Fruit fly (Drosophila melanogaster) whole organism, embryonic: ENCODE data around the gene CG1774.
A peak's percentile ranks its signal among the peaks of the same experiment; 100 is the strongest.

Experiments used
- BtbVII ChIP-seq: fragments of 200-800 bp; sonication (Bioruptor generic); optimal IDR thresholded peaks from 3 replicates; lab custom pipeline; 2017; ENCODE audit warnings: missing biosample characterization, mild to moderate bottlenecking, missing genetic modification characterization
- CG10267 ChIP-seq: fragments of 200-800 bp; sonication (Bioruptor generic); optimal IDR thresholded peaks from 2 replicates; lab custom pipeline; 2018; ENCODE audit warnings: missing biosample characterization, mild to moderate bottlenecking, missing genetic modification characterization, moderate library complexity
- CG10462 ChIP-seq: fragments of 200-800 bp; sonication (Bioruptor generic); optimal IDR thresholded peaks from 2 replicates; lab custom pipeline; 2016; ENCODE audit warnings: missing biosample characterization, missing genetic modification characterization
- CG11085 ChIP-seq: fragments of 200-800 bp; sonication (Bioruptor generic); IDR thresholded peaks from 2 replicates; pipeline ENCODE4 v1.3.6; 2022; ENCODE audit warnings: missing biosample characterization, missing genetic modification characterization
- CG11504 ChIP-seq: fragments of 200-800 bp; sonication (Bioruptor generic); optimal IDR thresholded peaks from 3 replicates; lab custom pipeline; 2019; ENCODE audit warnings: missing biosample characterization, mild to moderate bottlenecking, missing genetic modification characterization, moderate library complexity
- CG12219 ChIP-seq: fragments of 200-800 bp; sonication (Bioruptor generic); optimal IDR thresholded peaks from 3 replicates; lab custom pipeline; 2018; ENCODE audit warnings: missing biosample characterization, mild to moderate bottlenecking, missing genetic modification characterization
- CG12391 ChIP-seq: fragments of 200-800 bp; sonication (Bioruptor generic); optimal IDR thresholded peaks from 3 replicates; lab custom pipeline; 2018; ENCODE audit warnings: missing biosample characterization, mild to moderate bottlenecking, missing genetic modification characterization, moderate library complexity
- CG12942 ChIP-seq: fragments of 200-800 bp; sonication (Bioruptor generic); optimal IDR thresholded peaks from 3 replicates; lab custom pipeline; 2016; ENCODE audit warnings: missing biosample characterization, missing genetic modification characterization
- CG13123 ChIP-seq: fragments of 200-800 bp; sonication (Bioruptor generic); optimal IDR thresholded peaks from 2 replicates; lab custom pipeline; 2016; ENCODE audit warnings: missing biosample characterization, missing genetic modification characterization
- CG13894 ChIP-seq: fragments of 200-800 bp; sonication (Bioruptor generic); optimal IDR thresholded peaks from 3 replicates; lab custom pipeline; 2018; ENCODE audit warnings: missing biosample characterization, mild to moderate bottlenecking, missing genetic modification characterization, moderate library complexity
- CG15514 ChIP-seq: fragments of 200-800 bp; sonication (Bioruptor generic); optimal IDR thresholded peaks from 3 replicates; lab custom pipeline; 2017; ENCODE audit warnings: missing biosample characterization, missing genetic modification characterization, mild to moderate bottlenecking, moderate library complexity, missing genetic modification reagents
- CG17328 ChIP-seq: fragments of 200-800 bp; sonication (Bioruptor generic); IDR thresholded peaks from 2 replicates; pipeline ENCODE4 v1.3.6; 2022; ENCODE audit warnings: missing biosample characterization, missing genetic modification characterization
- CG18599 ChIP-seq: fragments of 200-800 bp; sonication (Bioruptor generic); optimal IDR thresholded peaks from 3 replicates; lab custom pipeline; 2017; ENCODE audit warnings: missing biosample characterization, missing genetic modification characterization, mild to moderate bottlenecking, moderate library complexity, missing genetic modification reagents
- CG34422 ChIP-seq: fragments of 200-800 bp; sonication (Bioruptor generic); IDR thresholded peaks from 3 replicates; pipeline ENCODE4 v1.3.6; 2022; ENCODE audit warnings: missing biosample characterization, missing genetic modification characterization
- CG3726 ChIP-seq: fragments of 200-800 bp; sonication (Bioruptor generic); IDR thresholded peaks from 3 replicates; pipeline ENCODE4, ENCODE4 v1.3.6; 2022; ENCODE audit warnings: missing biosample characterization, missing genetic modification characterization
- CG43689 ChIP-seq: fragments of 200-800 bp; sonication (Bioruptor generic); IDR thresholded peaks from 2 replicates; pipeline ENCODE4 v1.3.6; 2022; ENCODE audit warnings: missing biosample characterization, missing genetic modification characterization
- CG6272 ChIP-seq: fragments of 200-800 bp; sonication (Bioruptor generic); IDR thresholded peaks from 2 replicates; pipeline ENCODE4 v1.3.6; 2022; ENCODE audit warnings: missing biosample characterization, missing genetic modification characterization
- CG6765 ChIP-seq: fragments of 200-800 bp; sonication (Bioruptor generic); optimal IDR thresholded peaks from 3 replicates; lab custom pipeline; 2017; ENCODE audit warnings: missing biosample characterization, mild to moderate bottlenecking, missing genetic modification characterization
- CG7357 ChIP-seq: fragments of 200-800 bp; sonication (Bioruptor generic); IDR thresholded peaks from 3 replicates; pipeline ENCODE4 v1.3.6; 2022; ENCODE audit warnings: missing biosample characterization, missing genetic modification characterization
- CG7556 ChIP-seq: fragments of 200-800 bp; sonication (Bioruptor generic); optimal IDR thresholded peaks from 2 replicates; lab custom pipeline; 2017; ENCODE audit warnings: missing biosample characterization, mild to moderate bottlenecking, missing genetic modification characterization
- CG7987 ChIP-seq: fragments of 200-800 bp; sonication (Bioruptor generic); optimal IDR thresholded peaks from 2 replicates; lab custom pipeline; 2018; ENCODE audit warnings: missing biosample characterization, mild to moderate bottlenecking, missing genetic modification characterization, moderate library complexity
- CG9609 ChIP-seq: fragments of 200-800 bp; sonication (Bioruptor generic); optimal IDR thresholded peaks from 3 replicates; lab custom pipeline; 2016; ENCODE audit warnings: missing biosample characterization, missing genetic modification characterization
- CG9797 ChIP-seq: fragments of 200-800 bp; sonication (Bioruptor generic); optimal IDR thresholded peaks from 3 replicates; lab custom pipeline; 2018; ENCODE audit warnings: missing biosample characterization, mild to moderate bottlenecking, missing genetic modification characterization
- Camta ChIP-seq: fragments of 200-800 bp; sonication (Bioruptor generic); optimal IDR thresholded peaks from 2 replicates; lab custom pipeline; 2016; ENCODE audit warnings: missing biosample characterization, missing genetic modification characterization
- Deaf1 ChIP-seq: fragments of 200-800 bp; optimal IDR thresholded peaks from 3 replicates; lab custom pipeline; 2019; ENCODE audit warnings: missing biosample characterization, mild to moderate bottlenecking, missing genetic modification characterization, moderate library complexity
- Fer1 ChIP-seq: fragments of 200-800 bp; sonication (Bioruptor generic); optimal IDR thresholded peaks from 2 replicates; lab custom pipeline; 2017; ENCODE audit warnings: missing biosample characterization, mild to moderate bottlenecking, missing genetic modification characterization
- Gsc ChIP-seq: fragments of 200-800 bp; sonication (Bioruptor generic); IDR thresholded peaks from 2 replicates; pipeline ENCODE4 v1.3.6; 2022; ENCODE audit warnings: missing biosample characterization, missing genetic modification characterization
- HLH54F ChIP-seq: fragments of 200-800 bp; sonication (Bioruptor generic); optimal IDR thresholded peaks from 3 replicates; lab custom pipeline; 2016; ENCODE audit warnings: missing biosample characterization, missing genetic modification characterization
- Lpt ChIP-seq: fragments of >200 bp; optimal IDR thresholded peaks from 2 replicates; lab custom pipeline; 2018; ENCODE audit warnings: missing biosample characterization, missing genetic modification characterization
- Mad ChIP-seq: fragments of 200-800 bp; sonication (Bioruptor generic); optimal IDR thresholded peaks from 2 replicates; lab custom pipeline; 2016; ENCODE audit warnings: missing biosample characterization, missing genetic modification characterization
- Mes4 ChIP-seq: fragments of 200-800 bp; sonication (Bioruptor generic); optimal IDR thresholded peaks from 2 replicates; lab custom pipeline; 2016; ENCODE audit warnings: missing biosample characterization, missing genetic modification characterization
- Opbp ChIP-seq: fragments of 200-800 bp; sonication (Bioruptor generic); IDR thresholded peaks from 3 replicates; pipeline ENCODE4 v1.3.6; 2022; ENCODE audit warnings: missing biosample characterization, missing genetic modification characterization; ENCODE audit not compliant: partially characterized antibody
- Ptx1 ChIP-seq: fragments of 200-800 bp; sonication (Bioruptor generic); IDR thresholded peaks from 2 replicates; pipeline ENCODE4 v1.3.6; 2022; ENCODE audit warnings: missing biosample characterization, missing genetic modification characterization
- Ssrp ChIP-seq: fragments of 200-800 bp; sonication (Bioruptor generic); optimal IDR thresholded peaks from 2 replicates; lab custom pipeline; 2018; ENCODE audit warnings: missing biosample characterization, mild to moderate bottlenecking, missing genetic modification characterization, moderate library complexity
- ac ChIP-seq: fragments of 200-800 bp; sonication (Bioruptor generic); optimal IDR thresholded peaks from 3 replicates; lab custom pipeline; 2017; ENCODE audit warnings: missing biosample characterization, mild to moderate bottlenecking, missing genetic modification characterization
- dpn ChIP-seq, 2 experiments: fragments of 200-800 bp; sonication (Bioruptor generic); optimal IDR thresholded peaks; 3 replicates each; lab custom pipeline; 2016; ENCODE audit warnings: missing biosample characterization in 2 of 2, missing genetic modification characterization in 2 of 2
- fu2 ChIP-seq: fragments of 200-800 bp; sonication (Bioruptor generic); optimal IDR thresholded peaks from 2 replicates; lab custom pipeline; 2016; ENCODE audit warnings: missing biosample characterization, missing genetic modification characterization
- gce ChIP-seq: fragments of 200-800 bp; sonication (Bioruptor generic); IDR thresholded peaks from 3 replicates; pipeline ENCODE4 v1.3.6; 2022; ENCODE audit warnings: missing biosample characterization, missing genetic modification characterization
- gcm2 ChIP-seq: fragments of 200-800 bp; sonication (Bioruptor generic); optimal IDR thresholded peaks from 2 replicates; lab custom pipeline; 2016; ENCODE audit warnings: missing biosample characterization, missing genetic modification characterization
- gem ChIP-seq: fragments of 200-800 bp; sonication (Bioruptor generic); optimal IDR thresholded peaks from 2 replicates; lab custom pipeline; 2019; ENCODE audit warnings: missing biosample characterization, mild to moderate bottlenecking, missing genetic modification characterization, moderate library complexity
- inv ChIP-seq: fragments of 200-800 bp; sonication (Bioruptor generic); IDR thresholded peaks from 2 replicates; pipeline ENCODE4 v1.3.6; 2022; ENCODE audit warnings: missing biosample characterization, missing genetic modification characterization; ENCODE audit not compliant: partially characterized antibody
- lab ChIP-seq: fragments of 200-800 bp; sonication (Bioruptor generic); optimal IDR thresholded peaks from 3 replicates; lab custom pipeline; 2017; ENCODE audit warnings: missing biosample characterization, missing genetic modification characterization, mild to moderate bottlenecking, moderate library complexity, missing genetic modification reagents
- lmd ChIP-seq: fragments of 200-800 bp; sonication (Bioruptor generic); IDR thresholded peaks from 2 replicates; pipeline ENCODE4 v1.3.6; 2022; ENCODE audit warnings: missing biosample characterization, missing genetic modification characterization
- mam ChIP-seq: fragments of 200-800 bp; sonication (Bioruptor generic); optimal IDR thresholded peaks from 3 replicates; lab custom pipeline; 2016; ENCODE audit warnings: missing biosample characterization, missing genetic modification characterization
- psq ChIP-seq: fragments of 200-800 bp; sonication (Bioruptor generic); optimal IDR thresholded peaks from 2 replicates; lab custom pipeline; 2017; ENCODE audit warnings: missing biosample characterization, missing genetic modification characterization
- ttk ChIP-seq: fragments of 200-800 bp; sonication (Bioruptor generic); IDR thresholded peaks from 2 replicates; pipeline ENCODE4 v2.1.2; 2022; ENCODE audit warnings: missing biosample characterization, missing genetic modification characterization
- unc-4 ChIP-seq: fragments of 200-800 bp; sonication (Bioruptor generic); IDR thresholded peaks from 2 replicates; pipeline ENCODE4 v1.3.6; 2022; ENCODE audit warnings: missing biosample characterization, missing genetic modification characterization; ENCODE audit not compliant: partially characterized antibody
- vvl ChIP-seq: fragments of 200-800 bp; sonication (Bioruptor generic); IDR thresholded peaks from 2 replicates; pipeline ENCODE4 v1.3.6; 2022; ENCODE audit warnings: missing biosample characterization, missing genetic modification characterization
- wek ChIP-seq: fragments of 200-800 bp; sonication (Bioruptor generic); optimal IDR thresholded peaks from 3 replicates; lab custom pipeline; 2018; ENCODE audit warnings: missing biosample characterization, mild to moderate bottlenecking, missing genetic modification characterization, moderate library complexity
- zfh1 ChIP-seq: fragments of 200-800 bp; sonication (Bioruptor generic); IDR thresholded peaks from 3 replicates; pipeline ENCODE4 v1.3.6; 2022; ENCODE audit warnings: missing biosample characterization, missing genetic modification characterization
- zfh2 ChIP-seq: fragments of 200-800 bp; sonication (Bioruptor generic); optimal IDR thresholded peaks from 2 replicates; lab custom pipeline; 2016; ENCODE audit warnings: missing biosample characterization, missing genetic modification characterization

The CG1774 gene

dm6 chr3R:31588374-31588773 lies 4.2 kb upstream of the CG1774 start, which contains the start of gene CG1635 (continued):
- TF ChIP-seq Fer1 (GFP tag; lab: Kevin White, UChicago), result peak; percentile 100
- peak; percentile 98 for TF ChIP-seq fu2 (GFP tag; lab: Kevin White, UChicago)
- TF ChIP-seq lmd, result peak; percentile 99
- TF ChIP-seq unc-4 (GFP tag; lab: Robert Waterston, UW), result 0 out of 2 replicates have a peak, but pooled peaks have one; percentile 45
- peak; percentile 97 for TF ChIP-seq gcm2 (GFP tag; lab: Kevin White, UChicago)
- peak; percentile 99 for TF ChIP-seq CG10267 (tag; lab: Kevin White, UChicago)
- TF ChIP-seq zfh1 (GFP tag; lab: Robert Waterston, UW), result peak; percentile 99
- peak; percentile 97 for TF ChIP-seq CG13123
- peak; percentile 100 for TF ChIP-seq lab
- peak; percentile 99 for TF ChIP-seq Mad
- TF ChIP-seq CG3726 (GFP tag; lab: Robert Waterston, UW), result peak; percentile 98
- peak; percentile 98 for TF ChIP-seq HLH54F
- TF ChIP-seq CG11504 (tag; lab: Kevin White, UChicago), result peak; percentile 98
- TF ChIP-seq CG7987 (GFP tag; lab: Kevin White, UChicago), result peak; percentile 98
- TF ChIP-seq Camta (GFP tag; lab: Kevin White, UChicago), result peak; percentile 98
- TF ChIP-seq inv, result peak; percentile 56
- TF ChIP-seq CG43689 (GFP tag; lab: Robert Waterston, UW), result peak; percentile 98
- peak; percentile 100 for TF ChIP-seq vvl (GFP tag; lab: Robert Waterston, UW)
- peak; percentile 99 for TF ChIP-seq Ssrp (tag; lab: Kevin White, UChicago)
- peak; percentile 97 for TF ChIP-seq mam (GFP tag; lab: Kevin White, UChicago)
- peak; percentile 100 for TF ChIP-seq gem (tag; lab: Kevin White, UChicago)
- TF ChIP-seq CG17328 (GFP tag; lab: Robert Waterston, UW), result peak; percentile 100
- TF ChIP-seq psq (GFP tag; lab: Kevin White, UChicago), result peak; percentile 94
- peak; percentile 96 for TF ChIP-seq CG15514
- TF ChIP-seq CG12219 (GFP tag; lab: Kevin White, UChicago), result peak; percentile 99
- TF ChIP-seq CG13894 (tag; lab: Kevin White, UChicago), result peak; percentile 99
- peak; percentile 98 to 99 for TF ChIP-seq dpn (GFP tag; optimal IDR thresholded peaks at IDR 0.05; lab: Kevin White, UChicago)
- TF ChIP-seq CG12391 (tag; lab: Kevin White, UChicago), result peak; percentile 100
- TF ChIP-seq ac, result peak; percentile 97
- TF ChIP-seq CG9797 (GFP tag; lab: Kevin White, UChicago), result peak; percentile 64
- peak; percentile 100 for TF ChIP-seq BtbVII (GFP tag; lab: Kevin White, UChicago)
- peak; percentile 98 for TF ChIP-seq CG6272
- peak; percentile 50; the same call in 2 of the 3 replicates for TF ChIP-seq Opbp (GFP tag; lab: Robert Waterston, UW)
- TF ChIP-seq CG7357 (GFP tag; lab: Robert Waterston, UW), result peak; percentile 95
- TF ChIP-seq CG11085, result peak; percentile 98
- TF ChIP-seq Lpt, result no peak
- TF ChIP-seq wek, result peak; percentile 95
- TF ChIP-seq gce (GFP tag; lab: Robert Waterston, UW), result peak; percentile 99
- TF ChIP-seq CG6765 (GFP tag; lab: Kevin White, UChicago), result peak; percentile 100
- peak; percentile 98 for TF ChIP-seq Mes4 (GFP tag; lab: Kevin White, UChicago)
- peak; percentile 100 for TF ChIP-seq CG18599 (GFP tag; lab: Kevin White, UChicago)
- TF ChIP-seq ttk, result peak; percentile 99
- TF ChIP-seq CG10462 (GFP tag; lab: Kevin White, UChicago), result peak; percentile 97
- TF ChIP-seq CG12942 (GFP tag; lab: Kevin White, UChicago), result peak; percentile 98
- TF ChIP-seq Gsc (GFP tag; lab: Robert Waterston, UW), result peak; percentile 94
- peak; percentile 97 for TF ChIP-seq CG9609
- TF ChIP-seq CG7556, result peak; percentile 100
- peak; percentile 93 for TF ChIP-seq Deaf1
- peak; percentile 99 for TF ChIP-seq Ptx1
- TF ChIP-seq CG34422 (GFP tag; lab: Robert Waterston, UW), result peak; percentile 99
- peak; percentile 98 for TF ChIP-seq zfh2 (GFP tag; lab: Kevin White, UChicago)
